Worm (Caenorhabditis elegans) whole organism, late embryonic: ENCODE measurements around the gene clu-1.
A peak's percentile ranks its signal among the peaks of the same experiment; 100 is the strongest.

Experiments
- C38D4.7 ChIP-seq: fragments of 200-800 bp; sonication (Bioruptor generic); optimal IDR thresholded peaks from 2 replicates; lab custom pipeline; 2018; ENCODE audit warnings: mild to moderate bottlenecking, missing genetic modification characterization, moderate library complexity, missing compliant biosample characterization
- ama-1 ChIP-seq: fragments of 150-350 bp; optimal IDR thresholded peaks from 2 replicates; lab custom pipeline; 2014
- ceh-19 ChIP-seq: fragments of 200-800 bp; sonication (Bioruptor generic); optimal IDR thresholded peaks from 2 replicates; lab custom pipeline; 2018; ENCODE audit warnings: mild to moderate bottlenecking, missing genetic modification characterization, missing compliant biosample characterization
- ets-4 ChIP-seq: sonication (generic microtip); optimal IDR thresholded peaks from 2 replicates; lab custom pipeline; 2016; ENCODE audit warnings: missing genetic modification characterization, missing compliant biosample characterization
- fkh-6 ChIP-seq: sonication (generic microtip); optimal IDR thresholded peaks from 2 replicates; lab custom pipeline; 2016; ENCODE audit warnings: missing genetic modification characterization, missing compliant biosample characterization
- hlh-30 ChIP-seq: sonication (generic microtip); optimal IDR thresholded peaks from 2 replicates; lab custom pipeline; 2017; ENCODE audit warnings: antibody characterized with exemption, missing genetic modification characterization, missing compliant biosample characterization; ENCODE audit not compliant: insufficient read depth
- nfya-1 ChIP-seq: sonication (generic microtip); optimal IDR thresholded peaks from 2 replicates; lab custom pipeline; 2017; ENCODE audit warnings: missing genetic modification characterization, mild to moderate bottlenecking, missing compliant biosample characterization, antibody characterized with exemption, moderate library complexity
- nhr-11 ChIP-seq: fragments of 150-350 bp; optimal IDR thresholded peaks from 2 replicates; lab custom pipeline; 2014; ENCODE audit warnings: missing biosample characterization, missing genetic modification characterization
- pat-9 ChIP-seq: fragments of 200-800 bp; sonication (Bioruptor generic); optimal IDR thresholded peaks from 2 replicates; lab custom pipeline; 2018; ENCODE audit warnings: mild to moderate bottlenecking, missing genetic modification characterization, moderate library complexity, missing compliant biosample characterization
- pha-2 ChIP-seq: sonication (generic microtip); optimal IDR thresholded peaks from 2 replicates; lab custom pipeline; 2017; ENCODE audit warnings: mild to moderate bottlenecking, missing genetic modification characterization, missing compliant biosample characterization
- sox-4 ChIP-seq: sonication (generic microtip); optimal IDR thresholded peaks from 2 replicates; lab custom pipeline; 2017; ENCODE audit warnings: mild to moderate bottlenecking, missing genetic modification characterization, inconsistent platforms, missing compliant biosample characterization
- unc-42 ChIP-seq: sonication (generic microtip); optimal IDR thresholded peaks from 2 replicates; lab custom pipeline; 2016; ENCODE audit warnings: missing genotype, missing genetic modification characterization, missing compliant biosample characterization
- unc-55 ChIP-seq: sonication (generic microtip); optimal IDR thresholded peaks from 2 replicates; lab custom pipeline; 2017; ENCODE audit warnings: missing biosample characterization, missing genetic modification reagents, missing genetic modification characterization

DNA sequence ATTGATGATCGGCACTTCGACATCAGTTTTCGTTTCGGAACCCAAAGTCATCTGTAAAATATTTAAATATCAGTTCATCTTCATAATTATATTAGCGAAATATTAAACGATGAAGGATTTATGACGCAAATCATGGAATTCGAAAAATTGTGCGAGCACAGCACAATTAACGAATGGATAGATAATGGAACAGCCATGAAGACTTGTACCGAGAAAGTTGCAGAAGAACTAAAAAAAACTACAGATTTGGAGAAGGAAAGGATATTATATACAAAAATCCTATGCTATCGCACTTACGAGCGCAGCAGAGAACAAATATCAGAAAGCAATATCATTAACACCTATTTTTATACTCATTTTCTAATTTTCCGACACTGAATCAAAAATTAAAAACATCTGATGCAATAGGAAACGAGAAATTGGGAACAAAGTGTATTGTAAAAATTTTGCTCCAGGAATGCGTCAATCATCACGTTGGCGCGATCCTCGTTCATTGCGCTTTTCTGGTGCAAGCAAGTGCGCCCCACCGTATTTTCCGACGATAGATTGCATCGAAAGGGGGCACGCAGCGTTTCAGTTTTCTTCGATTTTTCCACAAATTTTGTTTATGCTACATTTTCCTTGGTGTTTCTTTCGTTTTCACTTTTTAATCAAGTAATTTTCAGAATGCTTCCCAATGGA, at the start of gene clu-1, which contains the start of gene prp-40:
- TF ChIP-seq ets-4 (no peak), hlh-30 (tag; lab: Kevin White, UChicago) (peak; percentile 17), C38D4.7 (GFP tag; lab: Kevin White, UChicago) (no peak), fkh-6 (tag; lab: Kevin White, UChicago) (no peak), nfya-1 (peak; percentile 73), pat-9 (tag; lab: Kevin White, UChicago) (no peak), unc-55 (GFP tag; lab: Kevin White, UChicago) (peak; percentile 56), sox-4 (tag; lab: Kevin White, UChicago) (no peak), unc-42 (tag; lab: Kevin White, UChicago) (peak; percentile 75), ama-1 (lab: Kevin White, UChicago) (no peak), nhr-11 (tag; lab: Kevin White, UChicago) (no peak), pha-2 (tag; lab: Kevin White, UChicago) (no peak), ceh-19 (GFP tag; lab: Kevin White, UChicago) (no peak)
